Worm (Caenorhabditis elegans): ENCODE results near the gene hlh-29.
"Not testable (repeated sequence)": the region's sequence is repeated elsewhere in the genome, so short reads cannot be mapped to it uniquely, and the experiment has no call there.

DNA sequence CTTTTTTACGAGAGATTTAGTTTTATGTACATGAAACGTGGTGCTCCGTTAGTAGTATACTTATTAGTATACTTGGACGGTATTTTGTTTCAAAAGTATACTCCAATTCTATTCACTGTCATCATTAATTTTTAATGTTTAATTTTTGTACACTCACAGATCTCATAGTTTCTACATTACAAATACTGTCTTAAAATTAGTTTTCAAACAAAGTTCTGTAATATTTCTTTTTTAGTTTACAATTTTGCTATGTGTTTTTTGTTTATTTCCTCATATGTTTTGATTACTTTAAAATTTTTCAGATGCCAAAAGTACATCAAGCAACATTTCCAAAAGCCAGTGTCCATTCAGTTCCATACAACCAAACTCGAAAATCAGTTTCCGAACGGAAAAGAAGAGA, 2.3 kb upstream of the hlh-29 start, which contains the start of gene hlh-28:
- TF ChIP-seq hmg-20 (GFP tag; IDR thresholded peaks at IDR 0.05); nfya-1 (tag; optimal IDR thresholded peaks at IDR 0.05; ENCODE audit: borderline replicate concordance, insufficient read depth); F52B5.7 (tag; optimal IDR thresholded peaks at IDR 0.05): not testable (repeated sequence)

Data from whole organism, young adult.